Fruit fly (Drosophila melanogaster): ENCODE data around the gene Ada2b.

DNA sequence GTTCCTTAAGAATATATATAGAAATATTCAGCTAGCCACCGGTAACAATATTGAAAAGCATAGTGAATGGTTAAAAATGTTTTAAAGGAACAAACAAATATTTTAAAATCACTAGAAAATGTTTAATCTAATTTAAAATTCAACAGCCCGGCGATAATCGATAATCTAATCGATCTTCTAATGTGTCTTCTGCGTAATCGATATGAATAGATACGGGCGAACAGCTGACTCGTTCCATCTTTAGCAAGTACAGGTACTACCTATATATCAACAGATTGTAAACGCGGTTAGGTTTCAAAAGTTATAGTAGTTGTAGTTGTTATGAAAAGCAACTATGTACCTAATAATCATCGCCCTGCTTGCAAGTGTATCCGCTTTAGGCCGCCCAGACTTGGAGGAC lies 22.6 kb downstream of the Ada2b start, which contains the start of gene CG7800:
- no peak for TF ChIP-seq Ets21C (GFP tag; optimal IDR thresholded peaks at IDR 0.05)
- no peak for TF ChIP-seq CG4318 (GFP tag; optimal IDR thresholded peaks at IDR 0.05)
- no peak for TF ChIP-seq Hr38 (GFP tag; optimal IDR thresholded peaks at IDR 0.05)

Data from whole organism, prepupa.